Worm (Caenorhabditis elegans) whole organism, L4 larva: ENCODE results near the gene cblc-1.

Source experiments
- F26F4.8 ChIP-seq: fragments of 200-800 bp; sonication (Bioruptor generic); conservative IDR thresholded peaks from 2 replicates; pipeline ENCODE4 v1.3.6; 2022; ENCODE audit warnings: missing genetic modification characterization, missing compliant biosample characterization
- F37D6.2 ChIP-seq: sonication (generic microtip); optimal IDR thresholded peaks from 2 replicates; lab custom pipeline; 2016; ENCODE audit warnings: mild to moderate bottlenecking, missing genetic modification characterization, missing compliant biosample characterization
- F49E8.2 ChIP-seq: sonication (generic microtip); optimal IDR thresholded peaks from 2 replicates; lab custom pipeline; 2016; ENCODE audit warnings: missing compliant biosample characterization, mild to moderate bottlenecking, missing genetic modification characterization, borderline replicate concordance
- T20F7.1 ChIP-seq: fragments of 200-800 bp; sonication (Bioruptor generic); optimal IDR thresholded peaks from 2 replicates; lab custom pipeline; 2018; ENCODE audit warnings: mild to moderate bottlenecking, missing genetic modification characterization, missing compliant biosample characterization
- Y105C5A.15 ChIP-seq: fragments of 200-800 bp; sonication (Bioruptor generic); IDR thresholded peaks from 2 replicates; pipeline ENCODE4 v1.3.6; 2022; ENCODE audit warnings: missing genetic modification characterization, missing compliant biosample characterization
- Y75B8A.6 ChIP-seq: fragments of 200-800 bp; sonication (Bioruptor generic); IDR thresholded peaks from 2 replicates; pipeline ENCODE4 v1.3.6; 2022; ENCODE audit warnings: missing genetic modification reagents, missing genetic modification characterization, missing compliant biosample characterization
- ZK546.5 ChIP-seq, 2 experiments: sonication (generic microtip); optimal IDR thresholded peaks; 2 replicates each; lab custom pipeline; 2017; ENCODE audit warnings: missing biosample characterization in 2 of 2, missing genetic modification characterization in 2 of 2
- aly-2 ChIP-seq: sonication (generic microtip); optimal IDR thresholded peaks from 2 replicates; lab custom pipeline; 2018; ENCODE audit warnings: missing biosample characterization, missing genetic modification characterization
- ama-1 ChIP-seq: fragments of 150-350 bp; optimal IDR thresholded peaks from 2 replicates; lab custom pipeline; 2014; ENCODE audit warnings: inconsistent platforms, mixed read lengths
- ceh-32 ChIP-seq: sonication (generic microtip); optimal IDR thresholded peaks from 2 replicates; lab custom pipeline; 2016; ENCODE audit warnings: mild to moderate bottlenecking, missing genetic modification characterization, missing compliant biosample characterization; ENCODE audit not compliant: poor library complexity
- ceh-62 ChIP-seq: sonication (generic microtip); optimal IDR thresholded peaks from 2 replicates; lab custom pipeline; 2017; ENCODE audit warnings: missing biosample characterization, missing genetic modification characterization
- cey-2 ChIP-seq: sonication (generic microtip); optimal IDR thresholded peaks from 3 replicates; lab custom pipeline; 2017; ENCODE audit warnings: missing genetic modification characterization, mild to moderate bottlenecking, missing compliant biosample characterization, antibody characterized with exemption, borderline replicate concordance; ENCODE audit not compliant: insufficient read depth
- ctbp-1 ChIP-seq: fragments of 200-800 bp; sonication (Bioruptor generic); IDR thresholded peaks from 2 replicates; pipeline ENCODE4 v1.3.6; 2022; ENCODE audit warnings: missing genetic modification reagents, missing genetic modification characterization, missing compliant biosample characterization
- daf-16 ChIP-seq, 3 experiments: sonication (generic microtip); optimal IDR thresholded peaks; 2 replicates each; lab custom pipeline; 2016 to 2017; ENCODE audit warnings: missing genetic modification characterization in 3 of 3, missing genetic modification reagents in 3 of 3, mild to moderate bottlenecking in 2 of 3, missing compliant biosample characterization in 2 of 3, missing biosample characterization in 1 of 3, moderate library complexity in 1 of 3
- dmd-6 ChIP-seq: fragments of 200-800 bp; sonication (Bioruptor generic); IDR thresholded peaks from 2 replicates; pipeline ENCODE4 v1.3.6; 2022; ENCODE audit warnings: missing genetic modification reagents, missing genetic modification characterization, missing compliant biosample characterization
- dmd-8 ChIP-seq: fragments of 200-800 bp; sonication (Bioruptor generic); IDR thresholded peaks from 2 replicates; pipeline ENCODE4 v1.3.6; 2022; ENCODE audit warnings: missing genetic modification characterization, missing compliant biosample characterization
- duxl-1 ChIP-seq: sonication (generic microtip); optimal IDR thresholded peaks from 2 replicates; lab custom pipeline; 2016; ENCODE audit warnings: mild to moderate bottlenecking, missing genetic modification characterization, moderate library complexity, missing compliant biosample characterization; ENCODE audit not compliant: poor library complexity
- dve-1 ChIP-seq: sonication (generic microtip); optimal IDR thresholded peaks from 2 replicates; lab custom pipeline; 2017; ENCODE audit warnings: antibody characterized with exemption, mild to moderate bottlenecking, missing genetic modification characterization, missing compliant biosample characterization; ENCODE audit not compliant: insufficient read depth
- egl-27 ChIP-seq: sonication (generic microtip); optimal IDR thresholded peaks from 3 replicates; lab custom pipeline; 2017; ENCODE audit warnings: missing biosample characterization, missing genetic modification reagents, missing genetic modification characterization
- fkh-10 ChIP-seq: fragments of 150-350 bp; optimal IDR thresholded peaks from 2 replicates; lab custom pipeline; 2014; ENCODE audit warnings: missing biosample characterization, missing genetic modification reagents, missing genetic modification characterization
- hlh-30 ChIP-seq: sonication (generic microtip); optimal IDR thresholded peaks from 2 replicates; lab custom pipeline; 2017; ENCODE audit warnings: antibody characterized with exemption, mild to moderate bottlenecking, missing genetic modification characterization, missing compliant biosample characterization; ENCODE audit not compliant: insufficient read depth
- jun-1 ChIP-seq: fragments of 150-350 bp; optimal IDR thresholded peaks from 2 replicates; lab custom pipeline; 2014; ENCODE audit warnings: missing biosample characterization, missing genetic modification reagents, missing genetic modification characterization
- lin-15B ChIP-seq: fragments of 150-350 bp; sonication (generic microtip); optimal IDR thresholded peaks from 3 replicates; lab custom pipeline; 2014; ENCODE audit warnings: missing biosample characterization, missing genetic modification characterization
- lin-38 ChIP-seq: fragments of 200-800 bp; sonication (Bioruptor generic); IDR thresholded peaks from 2 replicates; pipeline ENCODE4 v1.3.6; 2022; ENCODE audit warnings: missing genetic modification reagents, missing genetic modification characterization, missing compliant biosample characterization
- madf-5 ChIP-seq, 2 experiments: fragments of 200-800 bp; sonication (Bioruptor generic); IDR thresholded peaks; 2 replicates each; pipeline ENCODE4 v1.3.6; 2022; ENCODE audit warnings: missing compliant biosample characterization in 2 of 2, missing genetic modification characterization in 2 of 2
- madf-9 ChIP-seq: fragments of 200-800 bp; sonication (Bioruptor generic); conservative IDR thresholded peaks from 2 replicates; pipeline ENCODE4 v1.3.6; 2022; ENCODE audit warnings: missing genetic modification reagents, missing genetic modification characterization, missing compliant biosample characterization
- mep-1 ChIP-seq: fragments of 150-350 bp; sonication (generic microtip); optimal IDR thresholded peaks from 3 replicates; lab custom pipeline; 2014; ENCODE audit warnings: missing biosample characterization, missing genetic modification characterization
- mxl-2 ChIP-seq: fragments of 200-800 bp; sonication (Bioruptor generic); conservative IDR thresholded peaks from 2 replicates; pipeline ENCODE4 v1.3.6; 2022; ENCODE audit warnings: missing genetic modification reagents, missing genetic modification characterization, missing compliant biosample characterization
- mxl-3 ChIP-seq: fragments of 200-800 bp; sonication (Bioruptor generic); optimal IDR thresholded peaks from 2 replicates; lab custom pipeline; 2018; ENCODE audit warnings: mild to moderate bottlenecking, missing genetic modification characterization, missing compliant biosample characterization
- nhr-10 ChIP-seq: fragments of 150-350 bp; optimal IDR thresholded peaks from 2 replicates; lab custom pipeline; 2014; ENCODE audit warnings: missing biosample characterization, missing genetic modification characterization
- nhr-102 ChIP-seq: sonication (generic microtip); optimal IDR thresholded peaks from 2 replicates; lab custom pipeline; 2016; ENCODE audit warnings: mild to moderate bottlenecking, missing genetic modification characterization, moderate library complexity, missing compliant biosample characterization
- nhr-11 ChIP-seq: fragments of 150-350 bp; optimal IDR thresholded peaks from 2 replicates; lab custom pipeline; 2014; ENCODE audit warnings: missing biosample characterization, missing genetic modification characterization
- nhr-237 ChIP-seq: sonication (generic microtip); optimal IDR thresholded peaks from 2 replicates; lab custom pipeline; 2017; ENCODE audit warnings: missing biosample characterization, missing genetic modification characterization
- nhr-25 ChIP-seq: sonication (generic microtip); optimal IDR thresholded peaks from 2 replicates; lab custom pipeline; 2017; ENCODE audit warnings: missing genetic modification characterization, mild to moderate bottlenecking, missing compliant biosample characterization, antibody characterized with exemption, moderate library complexity, borderline replicate concordance; ENCODE audit not compliant: insufficient read depth
- nhr-41 ChIP-seq: fragments of 200-800 bp; sonication (Bioruptor generic); IDR thresholded peaks from 2 replicates; pipeline ENCODE4 v1.3.6; 2022; ENCODE audit warnings: missing genetic modification reagents, missing genetic modification characterization, missing compliant biosample characterization
- nhr-42 ChIP-seq: fragments of 200-800 bp; sonication (Bioruptor generic); IDR thresholded peaks from 2 replicates; pipeline ENCODE4 v1.3.6; 2022; ENCODE audit warnings: missing genetic modification characterization, missing compliant biosample characterization
- nhr-76 ChIP-seq: fragments of 150-350 bp; optimal IDR thresholded peaks from 2 replicates; lab custom pipeline; 2014; ENCODE audit warnings: missing biosample characterization, missing genetic modification characterization
- pqm-1 ChIP-seq: sonication (generic microtip); optimal IDR thresholded peaks from 2 replicates; lab custom pipeline; 2017; ENCODE audit warnings: missing biosample characterization, missing genetic modification characterization
- rbr-2 ChIP-seq: sonication (generic microtip); optimal IDR thresholded peaks from 2 replicates; lab custom pipeline; 2016; ENCODE audit warnings: missing genotype, missing genetic modification characterization, missing compliant biosample characterization
- saeg-2 ChIP-seq: fragments of 200-800 bp; sonication (Bioruptor generic); IDR thresholded peaks from 2 replicates; pipeline ENCODE4 v1.3.6; 2022; ENCODE audit warnings: missing genetic modification reagents, missing genetic modification characterization, missing compliant biosample characterization
- sdz-12 ChIP-seq: fragments of 200-800 bp; sonication (Bioruptor generic); optimal IDR thresholded peaks from 2 replicates; lab custom pipeline; 2018; ENCODE audit warnings: mild to moderate bottlenecking, missing genetic modification characterization, missing compliant biosample characterization
- set-16 ChIP-seq: fragments of 200-800 bp; sonication (Bioruptor generic); IDR thresholded peaks from 2 replicates; pipeline ENCODE4 v1.3.6; 2022; ENCODE audit warnings: missing genetic modification reagents, missing genetic modification characterization, missing compliant biosample characterization
- snpc-4 ChIP-seq: fragments of 150-350 bp; optimal IDR thresholded peaks from 2 replicates; lab custom pipeline; 2014; ENCODE audit warnings: missing biosample characterization, missing genetic modification characterization
- spr-1 ChIP-seq: sonication (generic microtip); optimal IDR thresholded peaks from 2 replicates; lab custom pipeline; 2016; ENCODE audit warnings: mild to moderate bottlenecking, missing genetic modification characterization, missing compliant biosample characterization
- tra-1 ChIP-seq: fragments of 200-800 bp; sonication (Bioruptor generic); IDR thresholded peaks from 2 replicates; pipeline ENCODE4 v1.3.6; 2022; ENCODE audit warnings: missing genetic modification reagents, missing genetic modification characterization, missing compliant biosample characterization
- unc-39 ChIP-seq: sonication (generic microtip); optimal IDR thresholded peaks from 2 replicates; lab custom pipeline; 2017; ENCODE audit warnings: missing biosample characterization, missing genetic modification characterization
- vab-7 ChIP-seq: fragments of 200-800 bp; sonication (Bioruptor generic); IDR thresholded peaks from 2 replicates; pipeline ENCODE4 v1.3.6; 2022; ENCODE audit warnings: missing genetic modification reagents, missing genetic modification characterization, missing compliant biosample characterization
- zfp-3 ChIP-seq: fragments of 200-800 bp; sonication (Bioruptor generic); conservative IDR thresholded peaks from 2 replicates; pipeline ENCODE4 v1.3.6; 2022; ENCODE audit warnings: missing genetic modification reagents, missing genetic modification characterization, missing compliant biosample characterization
- zip-11 ChIP-seq: fragments of 200-800 bp; sonication (Bioruptor generic); IDR thresholded peaks from 2 replicates; pipeline ENCODE4 v1.3.6; 2022; ENCODE audit warnings: missing genetic modification characterization, missing compliant biosample characterization
- ztf-11 ChIP-seq: fragments of 150-350 bp; optimal IDR thresholded peaks from 2 replicates; lab custom pipeline; 2014; ENCODE audit warnings: missing biosample characterization, missing genetic modification characterization
- ztf-7 ChIP-seq: fragments of 150-350 bp; optimal IDR thresholded peaks from 2 replicates; lab custom pipeline; 2014; ENCODE audit warnings: missing biosample characterization, missing genetic modification characterization

Gene cblc-1

ce11 chrII:4955353-4955752, 14.4 kb upstream of the cblc-1 start, which contains the start of gene pbs-3 (continued):
- TF ChIP-seq nhr-41 (GFP tag; lab: Robert Waterston, UW) (no peak), dmd-8 (GFP tag; lab: Robert Waterston, UW) (no peak), Y105C5A.15 (GFP tag; lab: Robert Waterston, UW) (no peak), egl-27 (tag; lab: Kevin White, UChicago) (no peak), zip-11 (GFP tag; lab: Robert Waterston, UW) (no peak), hlh-30 (tag; lab: Kevin White, UChicago) (no peak), nhr-25 (tag; lab: Kevin White, UChicago) (no peak), cey-2 (tag; lab: Kevin White, UChicago) (no peak), F37D6.2 (tag; lab: Kevin White, UChicago) (no peak), set-16 (no peak), Y75B8A.6 (GFP tag; lab: Robert Waterston, UW) (no peak), sdz-12 (no peak), ZK546.5 (tag; optimal IDR thresholded peaks at IDR 0.05; lab: Kevin White, UChicago) (no peak), nhr-76 (no peak), dmd-6 (GFP tag; lab: Robert Waterston, UW) (no peak; the same call in 1 of the 2 replicates), nhr-237 (tag; lab: Kevin White, UChicago) (no peak), F26F4.8 (GFP tag; lab: Robert Waterston, UW) (no peak), aly-2 (tag; lab: Kevin White, UChicago) (no peak), jun-1 (tag; lab: Kevin White, UChicago) (no peak), ceh-32 (tag; lab: Kevin White, UChicago) (no peak), tra-1 (GFP tag; lab: Robert Waterston, UW) (no peak), mep-1 (peak; percentile 77), daf-16 (GFP tag; optimal IDR thresholded peaks at IDR 0.05; lab: Kevin White, UChicago) (no peak), daf-16 (tag; optimal IDR thresholded peaks at IDR 0.05; lab: Kevin White, UChicago) (peak; percentile 35), spr-1 (tag; lab: Kevin White, UChicago) (no peak), ama-1 (lab: Kevin White, UChicago) (peak; percentile 66), unc-39 (tag; lab: Kevin White, UChicago) (no peak), dve-1 (tag; lab: Kevin White, UChicago) (peak; percentile 66), vab-7 (GFP tag; lab: Robert Waterston, UW) (peak; percentile 54; the same call in 1 of the 2 replicates), rbr-2 (tag; lab: Kevin White, UChicago) (peak; percentile 2), zfp-3 (no peak), nhr-42 (GFP tag; lab: Robert Waterston, UW) (no peak), fkh-10 (GFP tag; lab: Kevin White, UChicago) (no peak), saeg-2 (GFP tag; lab: Robert Waterston, UW) (no peak), nhr-11 (tag; lab: Kevin White, UChicago) (peak; percentile 50), pqm-1 (tag; lab: Kevin White, UChicago) (no peak), ztf-7 (tag; lab: Kevin White, UChicago) (no peak), ctbp-1 (GFP tag; lab: Robert Waterston, UW) (no peak), nhr-102 (tag; lab: Kevin White, UChicago) (no peak), duxl-1 (tag; lab: Kevin White, UChicago) (no peak), ceh-62 (tag; lab: Kevin White, UChicago) (no peak), madf-5 (GFP tag; IDR thresholded peaks at IDR 0.05; lab: Robert Waterston, UW) (0 out of 4 replicates have a peak, but pooled peaks of 1 of the 2 experiments have one; percentile 46), lin-38 (GFP tag; lab: Robert Waterston, UW) (peak; percentile 77), nhr-10 (tag; lab: Kevin White, UChicago) (no peak), T20F7.1 (GFP tag; lab: Kevin White, UChicago) (no peak), mxl-3 (GFP tag; lab: Kevin White, UChicago) (peak; percentile 12), ztf-11 (no peak), mxl-2 (GFP tag; lab: Robert Waterston, UW) (no peak), madf-9 (GFP tag; lab: Robert Waterston, UW) (no peak), snpc-4 (tag; lab: Kevin White, UChicago) (no peak), lin-15B (tag; lab: Kevin White, UChicago) (no peak), F49E8.2 (tag; lab: Kevin White, UChicago) (no peak)
